Fruit fly (Drosophila melanogaster): Measurements from ENCODE around the gene Ada.

Gene Ada

dm6 chr3R:9024835-9025510 lies 40.0 kb upstream of the Ada start:
- TF ChIP-seq net (GFP tag; optimal IDR thresholded peaks at IDR 0.05): no peak
- no peak for TF ChIP-seq CG6854 (GFP tag; optimal IDR thresholded peaks at IDR 0.05)
- TF ChIP-seq CG31627 (GFP tag; optimal IDR thresholded peaks at IDR 0.05): no peak
- no peak for TF ChIP-seq CG16779 (tag; optimal IDR thresholded peaks at IDR 0.05)
- no peak for TF ChIP-seq Sox15 (GFP tag; optimal IDR thresholded peaks at IDR 0.05)
- no peak for TF ChIP-seq CG8319 (GFP tag; optimal IDR thresholded peaks at IDR 0.05)
- no peak for TF ChIP-seq CG11294 (GFP tag; IDR thresholded peaks at IDR 0.05)
- no peak for TF ChIP-seq Sox14 (GFP tag; optimal IDR thresholded peaks at IDR 0.05)

DNA sequence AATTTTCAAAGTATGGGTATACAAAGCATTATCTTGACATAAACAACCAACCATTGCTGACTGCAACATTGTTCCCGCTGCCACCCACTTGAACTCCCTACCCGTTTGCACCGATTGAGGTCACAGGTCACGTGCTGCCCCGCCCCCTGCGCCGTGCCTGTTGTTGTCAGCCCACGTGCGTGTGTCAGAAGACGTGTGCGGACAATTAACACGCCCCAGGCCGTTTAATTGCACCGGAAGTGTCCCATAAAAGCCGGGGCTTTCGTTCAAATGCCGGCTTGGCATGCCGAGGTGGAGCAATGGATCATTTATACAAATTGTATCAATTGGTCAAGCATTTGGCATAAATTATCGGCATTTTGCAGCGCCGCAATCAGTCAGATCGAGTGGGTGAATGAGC lies 37.9 kb upstream of the Ada start:
- TF ChIP-seq CG10669 (GFP tag; optimal IDR thresholded peaks at IDR 0.05) (no peak), Hr38 (GFP tag; optimal IDR thresholded peaks at IDR 0.05) (no peak), dsx (GFP tag; optimal IDR thresholded peaks at IDR 0.05; ENCODE audit: poor library complexity, severe bottlenecking) (no peak), Met (GFP tag; optimal IDR thresholded peaks at IDR 0.05) (no peak), CG7368 (GFP tag; optimal IDR thresholded peaks at IDR 0.05) (no peak), CG9139 (GFP tag; optimal IDR thresholded peaks at IDR 0.05) (no peak), Eip93F (GFP tag; optimal IDR thresholded peaks at IDR 0.05) (no peak), OdsH (GFP tag; optimal IDR thresholded peaks at IDR 0.05) (no peak), CG32006 (GFP tag; optimal IDR thresholded peaks at IDR 0.05) (no peak), pdm3 (GFP tag; optimal IDR thresholded peaks at IDR 0.05) (no peak), Hr39 (GFP tag; optimal IDR thresholded peaks at IDR 0.05) (no peak), vri (GFP tag; optimal IDR thresholded peaks at IDR 0.05) (no peak), CG6792 (GFP tag; optimal IDR thresholded peaks at IDR 0.05) (no peak), CG10631 (GFP tag; optimal IDR thresholded peaks at IDR 0.05) (no peak), CG6276 (GFP tag; optimal IDR thresholded peaks at IDR 0.05) (no peak)

DNA sequence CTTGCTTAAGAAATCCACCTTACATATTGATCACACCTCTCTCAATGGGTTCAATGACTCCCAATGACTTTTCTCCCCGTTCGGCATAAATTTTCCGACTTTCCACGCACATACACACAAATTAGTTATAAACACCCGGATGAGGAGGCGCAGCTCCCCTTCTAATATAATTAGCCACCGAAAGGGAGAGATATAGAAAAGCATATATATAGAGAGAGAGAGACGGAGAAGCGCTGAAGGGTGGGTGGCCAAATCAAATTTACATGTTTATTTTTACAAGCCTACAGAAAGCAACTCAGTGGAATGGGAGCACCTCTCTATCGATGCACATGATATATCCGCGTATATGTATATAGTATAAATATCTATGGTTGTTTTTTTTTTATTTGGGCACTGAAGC lies 36.3 kb upstream of the Ada start:
- no peak for TF ChIP-seq eg (GFP tag; IDR thresholded peaks at IDR 0.05)
- TF ChIP-seq fkh (GFP tag; optimal IDR thresholded peaks at IDR 0.05): peak; percentile 31

DNA sequence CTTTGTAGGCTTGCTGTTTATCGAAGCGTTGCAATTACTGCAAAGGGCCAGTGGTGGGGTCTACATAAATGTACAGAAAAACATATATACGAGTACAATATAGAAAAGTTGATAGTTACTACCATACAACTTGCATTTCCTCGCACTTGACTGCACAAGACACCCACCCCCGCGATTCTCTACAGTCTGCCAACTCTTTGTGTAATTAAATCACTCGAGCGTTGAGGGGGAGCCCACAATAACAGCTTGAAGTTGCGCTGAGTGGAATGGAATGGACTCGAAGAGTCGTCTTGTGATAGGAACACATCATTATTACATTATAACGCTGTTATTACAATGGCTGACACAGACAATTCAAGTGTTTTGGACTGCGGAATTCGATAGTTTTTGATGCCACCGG lies 35.6 kb upstream of the Ada start:
- TF ChIP-seq Eip78C (GFP tag) (peak; percentile 37), CG9139 (GFP tag; optimal IDR thresholded peaks at IDR 0.05) (no peak), lz (GFP tag; optimal IDR thresholded peaks at IDR 0.05) (no peak), Hr38 (GFP tag; optimal IDR thresholded peaks at IDR 0.05) (no peak), CG6276 (GFP tag; optimal IDR thresholded peaks at IDR 0.05) (no peak), CG6854 (GFP tag; optimal IDR thresholded peaks at IDR 0.05) (no peak), Gug (GFP tag; IDR thresholded peaks at IDR 0.05) (no peak), Hr39 (GFP tag; optimal IDR thresholded peaks at IDR 0.05) (no peak), CG8119 (GFP tag; IDR thresholded peaks at IDR 0.05) (no peak), Sox14 (GFP tag; optimal IDR thresholded peaks at IDR 0.05) (peak; percentile 11), CG6792 (GFP tag; optimal IDR thresholded peaks at IDR 0.05) (no peak), CG1621 (tag; optimal IDR thresholded peaks at IDR 0.05) (no peak), dsx (GFP tag; optimal IDR thresholded peaks at IDR 0.05; ENCODE audit: poor library complexity, severe bottlenecking) (peak; percentile 26), CG32006 (GFP tag; optimal IDR thresholded peaks at IDR 0.05) (no peak), Sox15 (GFP tag; optimal IDR thresholded peaks at IDR 0.05) (no peak)

DNA sequence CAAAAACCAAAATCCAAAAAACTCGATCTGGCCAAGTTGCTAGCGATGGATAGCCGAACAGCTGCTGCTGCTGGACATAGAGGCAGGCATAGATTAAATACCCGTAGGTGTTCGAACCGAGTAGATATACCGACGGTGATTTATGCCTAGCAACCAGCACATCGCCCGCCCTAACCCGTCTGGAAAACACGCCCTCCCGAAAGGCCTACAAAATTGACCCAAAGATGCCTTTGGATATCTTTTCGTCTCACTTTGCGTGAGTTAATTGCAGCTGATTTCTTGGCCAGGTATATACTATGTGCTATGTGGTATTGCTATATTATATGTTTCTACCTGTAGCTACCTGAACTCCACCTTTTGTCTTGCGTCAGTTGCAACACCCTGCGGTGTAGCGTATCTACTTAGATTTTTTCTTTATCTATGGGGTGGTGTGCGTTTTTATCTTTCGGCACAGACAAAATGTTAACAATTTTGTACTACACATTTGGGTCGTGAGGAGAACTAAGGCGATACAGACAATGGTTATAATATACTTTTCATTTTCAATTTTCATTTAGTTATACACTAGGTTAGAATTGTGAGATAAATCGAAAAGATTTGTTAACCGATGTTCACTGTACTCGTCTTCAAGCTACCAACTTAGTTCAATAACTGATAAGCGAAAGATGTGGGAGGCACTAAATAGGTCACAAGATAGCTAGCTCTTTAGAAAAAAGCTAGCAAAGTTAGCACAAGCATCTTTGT lies 34.8 kb upstream of the Ada start:
- TF ChIP-seq CG1621 (tag; optimal IDR thresholded peaks at IDR 0.05) (no peak), CG32006 (GFP tag; optimal IDR thresholded peaks at IDR 0.05) (no peak), CG9139 (GFP tag; optimal IDR thresholded peaks at IDR 0.05) (no peak), cyc (GFP tag; optimal IDR thresholded peaks at IDR 0.05) (no peak), Hr4 (GFP tag; optimal IDR thresholded peaks at IDR 0.05) (no peak), Sox14 (GFP tag; optimal IDR thresholded peaks at IDR 0.05) (no peak), CG10631 (GFP tag; optimal IDR thresholded peaks at IDR 0.05) (no peak), esn (GFP tag; optimal IDR thresholded peaks at IDR 0.05) (no peak), CG3919 (GFP tag; optimal IDR thresholded peaks at IDR 0.05) (no peak), CG6276 (GFP tag; optimal IDR thresholded peaks at IDR 0.05) (no peak), Gug (GFP tag; IDR thresholded peaks at IDR 0.05) (no peak), CG10669 (GFP tag; optimal IDR thresholded peaks at IDR 0.05) (no peak), CG15336 (GFP tag; IDR thresholded peaks at IDR 0.05) (no peak), CG11902 (GFP tag; optimal IDR thresholded peaks at IDR 0.05) (no peak), CG7368 (GFP tag; optimal IDR thresholded peaks at IDR 0.05) (no peak), CG16779 (tag; optimal IDR thresholded peaks at IDR 0.05) (no peak), Lpt (GFP tag; optimal IDR thresholded peaks at IDR 0.05) (no peak), Eip78C (GFP tag) (no peak), CG11294 (GFP tag; IDR thresholded peaks at IDR 0.05) (no peak)
